Fruit fly (Drosophila melanogaster) whole organism, adult: ENCODE data around the gene WRNexo.

ENCODE experiments used
- CG11617 ChIP-seq: fragments of 200-800 bp; sonication (Bioruptor generic); optimal IDR thresholded peaks from 2 replicates; lab custom pipeline; 2017; ENCODE audit warnings: mild to moderate bottlenecking, missing biosample characterization, missing genetic modification reagents, missing genetic modification characterization
- CG12768 ChIP-seq: fragments of 200-800 bp; sonication (Bioruptor generic); optimal IDR thresholded peaks from 2 replicates; lab custom pipeline; 2017; ENCODE audit warnings: missing biosample characterization, missing genetic modification characterization, mild to moderate bottlenecking, moderate library complexity, missing genetic modification reagents
- CG14711 ChIP-seq: fragments of 200-800 bp; sonication (Bioruptor generic); optimal IDR thresholded peaks from 2 replicates; lab custom pipeline; 2018; ENCODE audit warnings: missing biosample characterization, mild to moderate bottlenecking, missing genetic modification characterization, moderate library complexity
- CG1620 ChIP-seq: fragments of 200-800 bp; sonication (Bioruptor generic); optimal IDR thresholded peaks from 2 replicates; lab custom pipeline; 2016; ENCODE audit warnings: missing biosample characterization, missing genetic modification characterization
- CG33017 ChIP-seq: fragments of 200-800 bp; sonication (Bioruptor generic); optimal IDR thresholded peaks from 2 replicates; lab custom pipeline; 2018; ENCODE audit warnings: missing biosample characterization, mild to moderate bottlenecking, missing genetic modification characterization, moderate library complexity
- CG5204 ChIP-seq: fragments of 200-800 bp; sonication (Bioruptor generic); optimal IDR thresholded peaks from 2 replicates; lab custom pipeline; 2016; ENCODE audit warnings: missing biosample characterization, missing genetic modification characterization
- CG7045 ChIP-seq: fragments of 200-800 bp; sonication (Bioruptor generic); optimal IDR thresholded peaks from 2 replicates; lab custom pipeline; 2017; ENCODE audit warnings: missing biosample characterization, mild to moderate bottlenecking, missing genetic modification characterization
- CG7101 ChIP-seq: fragments of 200-800 bp; sonication (Bioruptor generic); optimal IDR thresholded peaks from 2 replicates; lab custom pipeline; 2018; ENCODE audit warnings: missing biosample characterization, mild to moderate bottlenecking, missing genetic modification characterization, moderate library complexity
- Clk ChIP-seq: fragments of 200-800 bp; sonication (Bioruptor generic); optimal IDR thresholded peaks from 2 replicates; lab custom pipeline; 2017; ENCODE audit warnings: missing biosample characterization, missing genetic modification characterization
- Crg-1 ChIP-seq: fragments of 200-800 bp; sonication (Bioruptor generic); optimal IDR thresholded peaks from 2 replicates; lab custom pipeline; 2016; ENCODE audit warnings: missing biosample characterization, missing genetic modification characterization
- Hr96 ChIP-seq: fragments of 200-800 bp; sonication (Bioruptor generic); optimal IDR thresholded peaks from 2 replicates; lab custom pipeline; 2016; ENCODE audit warnings: missing biosample characterization, missing genetic modification characterization
- Mnt ChIP-seq: fragments of 200-800 bp; sonication (Bioruptor generic); optimal IDR thresholded peaks from 2 replicates; lab custom pipeline; 2016; ENCODE audit warnings: missing biosample characterization, mild to moderate bottlenecking, missing genetic modification characterization
- bab1 ChIP-seq: fragments of 200-800 bp; sonication (Bioruptor generic); optimal IDR thresholded peaks from 3 replicates; lab custom pipeline; 2019; ENCODE audit warnings: missing biosample characterization, mild to moderate bottlenecking, missing genetic modification characterization, moderate library complexity
- cic ChIP-seq: fragments of 200-800 bp; sonication (Bioruptor generic); optimal IDR thresholded peaks from 2 replicates; lab custom pipeline; 2017; ENCODE audit warnings: missing biosample characterization, mild to moderate bottlenecking, missing genetic modification characterization, moderate library complexity
- cnc ChIP-seq, 2 experiments: fragments of >200 bp; optimal IDR thresholded peaks; 2 replicates each; lab custom pipeline; 2017
- kay ChIP-seq: fragments of 200-800 bp; sonication (Bioruptor generic); peaks from one replicate; lab custom pipeline; 2016; ENCODE audit warnings: missing biosample characterization, missing genetic modification characterization, borderline replicate concordance
- ovo ChIP-seq: fragments of 200-800 bp; sonication (Bioruptor generic); optimal IDR thresholded peaks from 2 replicates; lab custom pipeline; 2016; ENCODE audit warnings: missing biosample characterization, missing genetic modification characterization
- pad ChIP-seq: fragments of 200-800 bp; sonication (Bioruptor generic); optimal IDR thresholded peaks from 3 replicates; lab custom pipeline; 2017; ENCODE audit warnings: missing biosample characterization, missing genetic modification characterization, mild to moderate bottlenecking, moderate library complexity, missing genetic modification reagents
- tj ChIP-seq: fragments of 200-800 bp; sonication (Bioruptor generic); optimal IDR thresholded peaks from 3 replicates; lab custom pipeline; 2017; ENCODE audit warnings: missing biosample characterization, mild to moderate bottlenecking, missing genetic modification characterization, moderate library complexity
- toe ChIP-seq: fragments of 200-800 bp; sonication (Bioruptor generic); optimal IDR thresholded peaks from 2 replicates; lab custom pipeline; 2016; ENCODE audit warnings: missing biosample characterization, missing genetic modification characterization

Gene WRNexo

DNA sequence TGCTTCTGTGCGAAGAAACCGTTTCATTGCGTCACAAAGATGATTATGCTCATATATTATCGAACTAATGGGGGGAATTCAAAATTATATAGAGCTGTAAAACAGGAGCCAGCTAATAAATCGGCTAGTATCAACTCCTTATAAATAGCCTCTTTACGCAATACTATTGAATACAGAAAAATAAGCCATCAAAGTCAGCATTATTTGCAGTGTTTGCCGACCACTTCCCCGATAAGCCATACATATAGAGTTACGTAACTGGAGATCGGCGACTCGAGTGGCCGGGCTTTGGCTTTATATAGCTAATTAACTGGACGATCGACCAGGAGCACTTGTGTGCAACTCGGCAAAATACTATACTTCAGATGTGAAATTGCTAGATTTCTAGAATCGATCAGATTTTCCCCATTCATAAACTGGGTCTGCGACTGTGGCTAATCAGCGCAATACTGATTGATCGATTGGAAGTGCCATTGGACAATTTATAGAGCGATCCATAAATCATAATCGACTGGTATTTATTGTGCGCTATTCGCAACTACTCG is 31.9 kb upstream of the WRNexo start:
- TF ChIP-seq CG14711 (tag; lab: Kevin White, UChicago), result no peak
- no peak for TF ChIP-seq CG12768 (GFP tag; lab: Kevin White, UChicago)
- TF ChIP-seq CG1620 (GFP tag; lab: Kevin White, UChicago), result no peak
- TF ChIP-seq toe (GFP tag; lab: Kevin White, UChicago), result no peak
- TF ChIP-seq pad (GFP tag; lab: Kevin White, UChicago), result peak; percentile 19
- TF ChIP-seq cic, result peak; percentile 91
- TF ChIP-seq ovo (GFP tag; lab: Kevin White, UChicago), result no peak
- no peak for TF ChIP-seq kay (GFP tag; lab: Kevin White, UChicago)
- no peak for TF ChIP-seq Crg-1 (GFP tag; lab: Kevin White, UChicago)
- no peak for TF ChIP-seq CG7045 (GFP tag; lab: Kevin White, UChicago)
- TF ChIP-seq CG5204 (GFP tag; lab: Kevin White, UChicago), result no peak
- no peak for TF ChIP-seq cnc (optimal IDR thresholded peaks at IDR 0.05; lab: Kevin White, UChicago)
- TF ChIP-seq bab1 (GFP tag; lab: Kevin White, UChicago), result no peak
- peak; percentile 67 for TF ChIP-seq tj (GFP tag; lab: Kevin White, UChicago)

dm6 chr3R:18396801-18397604 is 31.0 kb upstream of the WRNexo start, which contains the start of gene Vti1b:
Gene Vti1b (plus strand): TSS chr3R:18396995.
- peak; percentile 86 for TF ChIP-seq pad (GFP tag; lab: Kevin White, UChicago)
- peak; percentile 95 for TF ChIP-seq CG12768 (GFP tag; lab: Kevin White, UChicago)
- peak; percentile 87 for TF ChIP-seq Clk (GFP tag; lab: Kevin White, UChicago)
- TF ChIP-seq Hr96 (GFP tag; lab: Kevin White, UChicago), result peak; percentile 70
- peak; percentile 74 for TF ChIP-seq tj (GFP tag; lab: Kevin White, UChicago)
- peak; percentile 94 for TF ChIP-seq CG7101 (tag; lab: Kevin White, UChicago)
- no peak for TF ChIP-seq cnc (optimal IDR thresholded peaks at IDR 0.05; lab: Kevin White, UChicago)
- TF ChIP-seq Mnt (GFP tag; lab: Kevin White, UChicago), result peak; percentile 82
- peak; percentile 89 for TF ChIP-seq cic
- TF ChIP-seq CG11617, result peak; percentile 93
- peak; percentile 97 for TF ChIP-seq bab1 (GFP tag; lab: Kevin White, UChicago)
- TF ChIP-seq Crg-1 (GFP tag; lab: Kevin White, UChicago), result peak; percentile 94
- peak; percentile 86 for TF ChIP-seq CG1620 (GFP tag; lab: Kevin White, UChicago)
- TF ChIP-seq toe (GFP tag; lab: Kevin White, UChicago), result peak; percentile 89
- peak; percentile 86 for TF ChIP-seq CG7045 (GFP tag; lab: Kevin White, UChicago)
- TF ChIP-seq ovo (GFP tag; lab: Kevin White, UChicago), result peak; percentile 92
- TF ChIP-seq CG33017 (tag; lab: Kevin White, UChicago), result peak; percentile 90
- TF ChIP-seq CG14711 (tag; lab: Kevin White, UChicago), result peak; percentile 90
- TF ChIP-seq kay (GFP tag; lab: Kevin White, UChicago), result peak; percentile 83
- peak; percentile 92 for TF ChIP-seq CG5204 (GFP tag; lab: Kevin White, UChicago)

DNA sequence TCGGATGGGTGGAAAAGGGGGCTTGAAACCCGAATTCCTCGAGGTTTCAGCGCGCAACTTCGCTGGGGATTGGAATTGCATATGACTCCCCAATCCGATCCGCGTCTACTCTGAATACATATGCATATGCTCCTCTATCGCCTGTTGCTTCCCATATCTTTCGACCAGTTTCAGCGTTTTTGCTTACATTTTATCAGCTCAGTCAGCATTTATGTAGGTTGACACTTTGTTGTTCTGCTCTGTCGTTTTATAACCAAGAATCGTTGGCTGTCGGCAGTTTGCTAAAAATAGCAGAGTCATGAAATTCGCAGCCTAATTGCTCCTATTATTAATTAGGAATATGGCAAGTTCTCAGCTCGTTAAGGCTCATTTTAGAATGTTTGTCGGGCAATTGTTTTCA is 29.7 kb upstream of the WRNexo start:
- TF ChIP-seq pad (GFP tag; lab: Kevin White, UChicago), result no peak
- TF ChIP-seq Mnt (GFP tag; lab: Kevin White, UChicago), result no peak
- no peak for TF ChIP-seq CG11617
- no peak for TF ChIP-seq cnc (optimal IDR thresholded peaks at IDR 0.05; lab: Kevin White, UChicago)
- TF ChIP-seq tj (GFP tag; lab: Kevin White, UChicago), result peak; percentile 100

- TF ChIP-seq cic, result no peak
These were observed 28.9 kb upstream of the WRNexo start for dm6 chr3R:18394876-18395275.

dm6 chr3R:18393436-18393835 is 27.5 kb upstream of the WRNexo start:
- TF ChIP-seq CG12768 (GFP tag; lab: Kevin White, UChicago), result no peak
- TF ChIP-seq CG11617, result peak; percentile 76
- TF ChIP-seq Hr96 (GFP tag; lab: Kevin White, UChicago), result no peak
- TF ChIP-seq CG7101 (tag; lab: Kevin White, UChicago), result peak; percentile 71
- no peak for TF ChIP-seq cnc (optimal IDR thresholded peaks at IDR 0.05; lab: Kevin White, UChicago)
- peak; percentile 14 for TF ChIP-seq Mnt (GFP tag; lab: Kevin White, UChicago)
- TF ChIP-seq CG5204 (GFP tag; lab: Kevin White, UChicago), result no peak
- no peak for TF ChIP-seq ovo (GFP tag; lab: Kevin White, UChicago)
- peak; percentile 33 for TF ChIP-seq toe (GFP tag; lab: Kevin White, UChicago)
- TF ChIP-seq Clk (GFP tag; lab: Kevin White, UChicago), result no peak
- TF ChIP-seq pad (GFP tag; lab: Kevin White, UChicago), result no peak
- TF ChIP-seq bab1 (GFP tag; lab: Kevin White, UChicago), result peak; percentile 32
- no peak for TF ChIP-seq CG7045 (GFP tag; lab: Kevin White, UChicago)
- peak; percentile 32 for TF ChIP-seq tj (GFP tag; lab: Kevin White, UChicago)
- TF ChIP-seq Crg-1 (GFP tag; lab: Kevin White, UChicago), result no peak
- TF ChIP-seq cic, result peak; percentile 1
- TF ChIP-seq kay (GFP tag; lab: Kevin White, UChicago), result no peak
- no peak for TF ChIP-seq CG1620 (GFP tag; lab: Kevin White, UChicago)
- peak; percentile 37 for TF ChIP-seq CG33017 (tag; lab: Kevin White, UChicago)
- peak; percentile 3 for TF ChIP-seq CG14711 (tag; lab: Kevin White, UChicago)
